Fruit fly (Drosophila melanogaster): ENCODE measurements around the gene Diap1.

Gene Diap1

DNA sequence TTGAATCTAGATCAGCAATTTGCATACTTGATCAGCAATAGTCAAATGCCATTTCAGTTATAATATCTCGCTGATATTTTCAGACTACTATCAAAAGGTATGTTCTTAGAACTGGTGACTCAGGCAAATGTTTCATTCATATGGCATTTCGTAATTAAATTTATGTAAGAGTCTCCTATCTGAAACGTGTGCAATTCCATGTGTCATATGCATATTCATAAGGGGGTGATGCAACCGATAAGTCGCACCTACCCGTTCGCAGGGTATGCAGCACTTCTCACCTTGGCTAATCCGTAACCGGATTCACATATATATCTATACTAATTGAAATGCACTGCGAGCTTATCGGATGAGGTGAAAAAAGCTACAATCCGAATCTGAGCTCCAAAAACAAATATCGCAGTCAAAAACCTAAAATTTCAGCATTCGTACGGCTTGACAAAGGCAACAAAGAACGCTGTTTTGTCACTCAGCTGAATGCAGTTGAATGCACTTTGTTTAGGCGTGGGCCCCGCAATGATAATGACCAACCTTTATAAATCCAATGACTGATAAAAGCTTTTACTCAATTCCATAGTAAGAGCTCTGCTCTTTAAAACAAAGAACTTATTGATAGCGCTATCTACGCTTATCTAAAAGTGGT is 13.0 kb downstream of the Diap1 start:
- TF ChIP-seq noc (tag; optimal IDR thresholded peaks at IDR 0.05), result no peak

DNA sequence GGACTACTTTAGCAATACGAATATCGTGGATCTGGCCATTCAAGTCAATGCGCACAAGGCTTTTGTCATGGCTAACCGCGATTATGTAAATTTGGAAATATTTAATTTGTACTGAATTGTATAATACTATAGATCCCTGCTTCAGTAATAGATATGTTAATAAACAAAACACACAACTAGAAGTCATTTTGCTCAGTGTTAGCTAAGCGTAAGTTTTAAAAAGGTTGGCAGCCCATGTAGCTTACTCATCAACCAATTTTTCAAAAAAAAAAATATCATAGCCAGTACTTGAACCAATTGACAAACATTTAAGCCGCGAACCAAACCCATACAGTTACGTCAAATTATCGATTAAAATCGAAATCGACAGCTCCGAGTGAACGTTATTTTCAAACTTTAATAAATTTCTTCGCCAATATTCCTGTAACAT is 13.8 kb downstream of the Diap1 start:
- TF ChIP-seq noc (tag; optimal IDR thresholded peaks at IDR 0.05), result no peak

DNA sequence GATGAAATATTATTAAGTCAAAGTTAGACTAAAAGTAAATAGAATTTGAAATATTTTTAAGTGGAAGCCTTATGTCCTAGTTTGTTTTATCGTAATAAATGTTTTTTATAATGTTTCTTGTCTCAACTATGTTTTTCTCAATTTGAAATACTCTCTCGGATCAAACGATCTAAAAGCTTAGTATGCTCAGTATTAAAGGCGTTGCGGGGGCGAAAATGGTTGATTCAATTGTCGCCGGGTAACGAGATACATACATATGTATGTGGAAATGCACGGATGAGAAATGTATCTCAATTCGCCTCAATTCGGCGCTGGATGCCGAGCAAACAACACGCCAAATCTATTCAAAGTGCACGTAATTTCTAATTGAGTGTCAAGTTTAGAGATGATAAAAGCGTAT is 15.6 kb downstream of the Diap1 start, which contains the start of gene CG5895:
TSS of gene CG5895 (plus strand) at position 301 of the 400 bp plus-strand sequence.
- no peak for TF ChIP-seq noc (tag; optimal IDR thresholded peaks at IDR 0.05)

DNA sequence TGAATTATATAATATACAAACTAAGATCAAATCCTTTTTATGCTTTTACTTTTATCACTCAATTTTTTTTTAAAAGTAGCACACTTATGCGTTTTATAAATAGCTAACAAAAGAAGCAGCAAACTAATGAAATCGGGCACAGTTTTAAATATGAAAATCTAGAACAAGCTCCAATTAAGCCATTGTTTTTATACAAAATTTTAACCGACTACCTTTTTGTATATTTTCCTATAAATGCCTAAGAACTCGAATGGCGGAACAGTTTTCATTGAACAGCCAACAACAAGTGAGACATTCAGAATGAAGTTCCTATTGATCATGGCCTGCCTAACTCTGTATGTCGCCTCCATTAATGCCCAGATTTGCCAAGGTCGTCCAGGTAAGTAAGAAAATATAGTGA is 16.6 kb downstream of the Diap1 start, which contains the start of gene CG42538:
TSS of gene CG42538 (plus strand) at position 301 of the 400 bp plus-strand sequence.
- TF ChIP-seq noc (tag; optimal IDR thresholded peaks at IDR 0.05), result no peak

DNA sequence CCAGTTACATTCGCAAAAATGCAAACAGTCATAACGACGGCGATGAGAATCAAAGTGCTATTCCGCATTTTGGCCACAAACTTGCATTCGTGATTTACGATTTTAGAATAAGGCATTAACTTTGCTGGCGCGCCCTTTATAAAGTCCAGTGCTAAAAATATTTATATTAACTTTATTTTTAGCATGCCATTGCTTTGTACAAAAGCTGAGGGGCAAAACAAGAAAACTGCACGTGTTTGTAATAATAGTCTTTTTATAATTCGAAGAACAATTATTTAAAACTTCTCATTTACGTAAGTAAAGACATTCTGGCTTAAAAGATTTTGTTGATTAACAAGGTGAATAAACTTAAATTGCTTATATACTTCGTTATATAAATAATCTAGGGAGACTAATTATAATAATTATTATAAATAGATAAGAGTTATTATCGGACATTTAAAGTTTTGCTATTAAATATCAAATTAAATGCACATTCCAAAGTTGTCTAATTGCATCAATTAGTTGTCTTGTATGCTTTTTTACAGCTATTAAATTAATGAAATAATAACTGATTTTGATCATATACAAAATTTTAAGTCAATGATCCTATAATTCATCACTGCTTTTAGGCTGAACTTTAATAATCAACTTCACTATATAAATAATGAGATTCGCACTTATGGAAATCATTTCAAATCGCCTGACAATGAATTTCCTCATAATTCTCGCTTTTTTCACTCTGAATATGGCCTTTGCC is 17.6 kb downstream of the Diap1 start, which contains the start of the genes CG42717 and CG42716:
TSS of gene CG42717 (minus strand) at position 101 of the 739 bp plus-strand sequence.
TSS of gene CG42716 (plus strand) at position 689 of the 739 bp plus-strand sequence.
- no peak for TF ChIP-seq noc (tag; optimal IDR thresholded peaks at IDR 0.05)

DNA sequence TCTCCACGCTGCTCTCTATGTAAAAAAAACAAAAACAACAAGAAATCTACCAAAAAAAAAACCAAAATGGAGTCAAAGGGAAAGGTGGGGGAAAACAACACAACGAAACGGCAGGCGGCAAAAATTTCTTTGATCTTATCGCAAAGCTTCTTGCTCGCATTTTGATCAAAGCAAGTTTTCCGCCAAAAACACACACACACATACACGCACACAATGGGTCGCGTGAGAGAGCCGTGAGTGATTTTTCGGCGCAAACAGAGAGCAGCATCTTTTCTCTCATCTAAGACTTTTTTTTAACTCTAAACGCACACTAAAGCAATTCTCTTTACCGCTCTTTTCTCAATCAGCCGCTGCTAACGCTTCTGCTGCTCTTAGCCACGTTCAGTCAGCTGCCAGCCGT is 21.9 kb downstream of the Diap1 start:
- TF ChIP-seq noc (tag; optimal IDR thresholded peaks at IDR 0.05), result no peak

DNA sequence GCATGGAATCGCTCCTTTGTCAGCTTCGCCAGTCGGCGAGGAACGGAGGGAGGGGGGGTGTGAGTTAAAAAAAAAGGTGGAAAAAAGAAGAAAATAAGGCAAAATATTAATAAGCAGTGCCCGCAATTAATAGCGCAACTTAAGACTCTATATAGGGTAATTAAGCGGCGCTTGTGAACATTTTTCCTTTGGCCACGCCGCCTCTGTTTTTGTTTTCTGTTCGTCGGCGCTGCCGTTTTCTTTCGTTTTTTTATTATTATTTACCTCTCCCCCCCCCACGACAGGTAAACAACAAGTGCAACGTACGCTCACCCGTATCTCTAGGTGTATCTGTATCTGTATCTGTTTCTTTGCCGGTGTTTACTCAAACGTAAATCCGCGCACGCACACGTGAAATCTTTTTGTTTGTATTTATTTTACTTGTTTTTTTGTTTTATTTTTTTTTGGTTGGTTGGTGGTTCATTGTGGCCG is 23.6 kb downstream of the Diap1 start:
- TF ChIP-seq noc (tag; optimal IDR thresholded peaks at IDR 0.05), result no peak

DNA sequence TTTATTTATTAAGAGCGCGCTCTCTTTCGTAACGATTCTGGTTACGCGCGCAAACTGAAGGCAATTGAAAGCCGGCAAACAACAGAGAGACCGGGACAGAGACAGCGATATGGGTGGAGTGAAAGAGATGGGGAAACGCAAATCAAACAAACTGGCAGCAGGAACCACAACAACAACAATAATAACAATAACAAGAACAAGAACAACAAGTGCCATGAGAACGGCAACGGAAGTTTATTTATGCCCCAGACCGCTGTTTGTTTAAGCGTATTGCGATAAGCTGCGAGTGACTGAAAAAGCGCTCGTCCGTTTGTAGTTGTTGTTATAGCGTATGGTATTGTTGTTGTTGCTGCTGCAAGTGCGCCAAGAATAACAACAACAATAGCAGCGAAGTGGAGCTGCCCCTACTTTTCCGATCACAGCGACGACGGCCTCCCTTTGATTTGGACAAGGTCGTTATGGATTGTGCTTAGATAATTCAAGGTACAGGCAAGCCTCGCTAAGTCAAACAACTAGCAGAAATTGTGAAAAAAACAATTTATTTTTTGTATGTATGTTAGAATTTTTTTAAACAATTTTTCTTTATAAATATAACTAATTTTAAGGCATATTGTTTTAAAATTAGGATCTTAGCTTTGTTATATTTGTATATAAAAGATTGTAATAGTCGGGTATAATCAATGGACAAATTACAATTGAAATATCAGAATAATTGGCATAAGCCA is 24.6 kb downstream of the Diap1 start:
- no peak for TF ChIP-seq noc (tag; optimal IDR thresholded peaks at IDR 0.05)

DNA sequence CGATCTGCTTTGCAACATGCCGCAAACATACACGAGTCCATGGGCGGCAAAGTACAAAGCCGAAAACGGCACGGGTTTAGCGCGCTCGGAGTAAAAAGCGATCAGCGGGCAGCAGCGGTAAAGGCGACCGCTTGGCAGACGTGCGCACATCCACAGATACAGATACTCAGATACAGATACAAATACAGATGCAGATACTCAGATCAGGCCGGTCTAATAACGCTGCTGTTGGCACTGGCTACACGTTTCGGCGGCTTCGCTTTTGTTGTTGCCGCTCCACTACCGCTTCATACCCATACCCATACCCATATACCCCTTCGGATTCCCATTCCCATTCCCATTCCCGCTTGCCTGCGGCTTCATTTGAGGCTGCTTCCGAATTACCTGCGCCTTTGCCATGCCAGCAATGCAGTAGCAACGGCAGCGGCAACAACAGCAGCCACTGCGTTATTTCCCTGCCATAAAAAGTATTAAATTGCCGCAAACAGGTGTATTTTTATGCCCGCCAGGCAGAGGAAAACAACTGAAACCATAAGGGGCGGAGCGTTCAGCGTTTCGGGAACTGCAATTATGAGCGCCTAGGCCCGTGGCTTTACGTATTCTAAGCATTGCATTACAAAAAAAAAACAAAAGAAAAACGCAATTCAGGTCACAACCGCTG is 25.7 kb downstream of the Diap1 start:
- TF ChIP-seq noc (tag; optimal IDR thresholded peaks at IDR 0.05), result no peak

DNA sequence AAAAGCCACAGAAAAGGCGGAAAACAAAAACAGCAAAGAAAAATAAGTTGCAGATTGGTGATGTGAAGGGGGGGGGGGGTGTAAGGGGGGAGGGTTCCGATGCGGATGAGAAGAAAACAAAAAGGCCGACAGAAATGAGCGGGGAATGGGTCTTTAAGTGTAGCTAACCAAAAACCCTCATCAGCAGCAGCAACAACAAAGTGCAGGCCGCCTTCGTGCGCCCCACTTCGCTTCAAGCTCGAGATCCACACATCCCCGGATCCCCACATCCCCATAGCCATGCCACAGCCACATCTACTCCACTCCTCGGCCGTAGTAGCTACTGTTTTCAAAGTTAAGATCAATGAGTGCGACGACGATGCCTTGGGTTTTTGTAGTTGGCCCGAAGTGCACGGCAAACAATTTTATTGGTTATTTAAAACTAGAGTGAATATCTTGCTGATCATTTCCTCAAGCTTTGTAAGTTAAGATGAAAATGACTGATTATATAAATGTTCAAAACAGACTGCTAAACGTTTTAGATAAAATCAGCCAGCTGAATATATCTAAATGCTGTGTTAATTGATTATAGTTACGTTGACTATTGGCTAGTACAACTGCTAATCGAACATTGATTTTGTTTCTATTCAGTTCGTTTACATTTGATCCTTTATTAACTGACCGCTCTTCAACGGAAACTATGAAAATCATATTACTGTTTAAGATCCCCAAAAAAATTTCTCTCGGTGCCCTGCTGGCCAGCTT is 26.4 kb downstream of the Diap1 start:
- TF ChIP-seq noc (tag; optimal IDR thresholded peaks at IDR 0.05), result no peak

DNA sequence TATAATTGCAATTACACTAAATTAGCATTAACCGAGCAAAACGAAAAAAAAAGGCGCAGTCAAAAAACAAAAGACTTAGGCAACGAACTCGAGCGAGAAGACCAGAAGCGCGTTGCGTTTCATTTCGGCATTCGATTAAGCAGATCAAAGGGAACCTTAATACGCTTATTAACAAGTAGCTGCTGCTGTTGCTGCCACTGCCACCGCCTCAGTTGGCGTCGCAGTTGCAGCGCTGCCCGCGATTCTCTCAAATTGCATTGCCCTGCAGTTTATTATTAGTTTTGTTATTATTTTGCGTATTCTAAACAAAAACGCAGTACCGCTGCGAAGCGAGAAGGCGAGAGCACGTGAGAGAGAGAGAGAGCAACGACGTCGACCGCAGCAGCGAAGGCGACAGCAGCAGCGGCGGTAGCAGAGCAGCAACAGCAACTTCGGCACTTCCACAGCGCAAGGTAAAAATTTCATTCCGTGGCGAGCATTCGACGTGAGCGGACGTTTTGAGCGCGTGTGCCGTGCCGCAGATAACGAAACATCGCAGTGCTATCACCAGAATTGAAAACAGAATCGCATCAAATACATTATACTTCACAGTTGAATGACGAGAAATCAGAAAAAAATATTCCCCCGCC is 27.7 kb downstream of the Diap1 start, which contains the start of gene Notum:
TSS of gene Notum (plus strand) at position 461 of the 629 bp plus-strand sequence.
- no peak for TF ChIP-seq noc (tag; optimal IDR thresholded peaks at IDR 0.05)

DNA sequence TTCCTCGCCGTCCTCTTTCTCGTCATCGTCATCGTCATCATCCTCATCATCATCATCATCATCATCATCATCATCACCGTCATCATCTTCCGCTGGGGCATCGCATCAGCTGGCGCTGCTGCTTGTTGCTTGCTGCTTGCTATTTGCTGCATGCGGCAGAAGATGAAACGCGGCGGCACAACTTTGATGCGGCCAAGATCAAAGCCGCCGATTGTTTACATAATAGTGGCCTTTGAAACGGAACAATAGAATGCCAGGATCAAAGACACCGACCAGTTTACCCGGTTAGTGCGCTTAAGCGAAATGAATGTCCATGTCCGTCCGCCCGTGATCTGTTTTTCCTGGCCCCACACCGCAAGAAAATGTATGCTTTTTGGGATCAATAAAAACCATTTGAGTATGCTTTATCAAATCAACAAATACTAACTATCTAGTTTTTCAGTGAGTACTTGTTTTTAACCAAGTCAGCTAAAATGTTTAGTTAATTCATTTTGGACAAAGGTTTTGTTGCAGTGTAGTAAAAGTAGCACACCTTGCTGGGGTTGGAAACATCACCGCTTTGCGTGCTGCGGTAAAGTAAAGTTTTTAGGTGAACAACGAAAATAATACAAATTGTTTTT is 29.7 kb downstream of the Diap1 start:
- no peak for TF ChIP-seq noc (tag; optimal IDR thresholded peaks at IDR 0.05)

DNA sequence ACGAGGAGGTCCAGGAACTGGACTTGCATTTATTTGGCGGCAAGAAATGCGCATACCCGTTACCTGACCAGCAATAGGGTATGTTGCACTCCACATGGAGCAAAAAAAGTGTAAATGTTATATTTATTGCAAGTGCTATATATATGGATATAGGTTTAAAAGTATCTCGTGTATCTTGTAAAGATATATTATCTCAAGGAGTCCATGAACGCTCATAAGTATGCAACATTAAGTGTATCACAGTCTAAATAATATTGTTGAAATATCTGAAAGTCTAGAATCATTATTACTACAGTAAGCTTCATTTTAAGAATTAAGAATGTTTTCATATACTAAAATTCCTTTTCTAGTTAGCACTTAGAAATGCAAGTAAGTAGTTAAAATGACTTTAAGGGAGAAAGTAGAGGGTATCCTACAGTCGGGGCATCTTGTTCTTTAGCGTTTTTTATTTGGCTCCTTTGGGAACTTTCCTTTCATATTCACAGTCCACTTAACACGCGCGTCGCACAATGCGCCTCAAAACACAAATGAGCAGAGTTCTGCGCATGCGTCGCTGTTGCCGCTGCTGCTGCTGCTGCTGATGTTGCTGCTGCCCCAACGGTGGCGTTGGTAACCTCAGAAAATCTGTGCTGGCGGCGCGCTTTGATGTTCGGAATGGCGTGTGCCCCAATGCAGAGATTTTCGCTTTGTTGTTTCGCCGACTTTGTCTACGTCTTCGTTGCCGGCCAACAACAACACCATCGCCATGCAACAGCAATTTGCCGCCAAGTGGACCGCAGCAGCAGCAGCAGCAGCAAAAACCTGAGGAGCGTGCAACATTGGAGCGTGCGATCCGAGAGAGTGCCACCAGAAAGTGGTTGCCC is 31.5 kb downstream of the Diap1 start:
- TF ChIP-seq noc (tag; optimal IDR thresholded peaks at IDR 0.05), result no peak

Data from whole organism, larva.